Worm (Caenorhabditis elegans): ENCODE measurements around the gene mcm-10.

The mcm-10 gene

DNA sequence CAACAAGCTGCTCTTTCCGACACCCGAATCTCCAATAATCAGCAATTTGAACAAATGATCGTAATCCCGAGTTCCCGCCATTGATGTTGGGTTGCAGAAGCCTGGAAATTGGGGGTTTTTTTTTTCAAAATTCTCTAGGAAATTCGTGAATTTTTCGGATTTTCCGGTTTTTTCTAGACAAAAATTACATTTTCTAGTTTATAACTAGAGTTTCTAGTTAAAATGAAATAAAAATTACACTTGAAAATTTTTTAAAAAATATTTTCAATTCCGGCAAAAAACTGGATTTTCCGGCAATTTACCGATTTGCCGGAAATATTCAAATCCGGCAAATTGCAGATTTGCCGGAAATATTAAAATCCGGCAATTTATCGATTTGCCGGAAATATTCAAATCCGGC, 5.9 kb upstream of the mcm-10 start, which contains the start of gene rab-35:
rab-35 (minus strand) TSS at position 101 of the 400 bp plus-strand sequence.
- TF ChIP-seq nhr-77 (tag; optimal IDR thresholded peaks at IDR 0.05) (no peak), nhr-85 (tag) (peak; percentile 9)

DNA sequence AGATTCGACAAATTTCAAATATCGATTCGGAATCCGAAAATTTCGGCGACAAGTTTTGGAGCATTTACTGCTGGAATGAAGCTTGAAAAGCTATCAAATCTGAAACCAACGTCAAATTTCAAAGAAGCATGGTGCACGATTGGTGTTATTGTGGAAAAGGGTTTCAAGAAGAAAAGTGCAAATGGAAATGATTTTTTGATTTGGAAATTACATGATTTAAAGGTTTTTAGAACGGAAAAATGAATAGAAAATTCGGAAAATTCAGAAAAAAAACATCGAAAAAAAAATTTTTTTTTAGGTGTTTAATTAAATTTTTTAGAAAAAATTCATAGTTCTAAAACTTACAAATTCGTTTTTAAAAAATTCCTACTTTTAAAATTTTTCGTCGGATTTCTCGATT, 761 bp downstream of the mcm-10 start, which contains the start of gene teg-1:
teg-1 (minus strand) TSS at position 101 of the 400 bp plus-strand sequence.
- TF ChIP-seq mep-1 (tag; optimal IDR thresholded peaks at IDR 0.05) (no peak), efl-1 (optimal IDR thresholded peaks at IDR 0.05) (no peak), efl-1 (GFP tag; optimal IDR thresholded peaks at IDR 0.05 in 1 of 2) (peak in 1 of 2 experiments; percentile 62)

DNA sequence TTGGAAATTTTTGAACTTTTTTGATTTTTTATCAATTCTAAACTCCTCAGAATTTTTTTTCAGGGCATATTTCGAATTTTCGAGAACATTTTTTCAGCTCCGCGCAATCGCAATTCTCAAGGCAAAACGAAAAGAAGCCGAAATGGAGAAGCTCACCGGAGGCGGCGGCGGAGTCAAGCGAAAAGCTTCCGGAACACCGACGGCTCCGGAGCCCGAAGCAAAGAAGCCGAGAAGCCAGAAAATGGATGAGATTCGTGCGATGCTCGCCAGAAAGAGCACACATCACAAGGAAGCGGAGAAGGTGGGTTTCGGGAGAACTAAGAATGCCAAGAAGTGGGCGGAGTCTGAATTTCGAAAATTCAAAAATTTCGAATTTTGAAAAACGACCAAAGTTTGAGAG, 6.7 kb downstream of the mcm-10 start:
- TF ChIP-seq alr-1 (tag; optimal IDR thresholded peaks at IDR 0.05; ENCODE audit: borderline replicate concordance): no peak
- TF ChIP-seq nhr-84 (tag; optimal IDR thresholded peaks at IDR 0.05): no peak
- no peak for TF ChIP-seq efl-1 (optimal IDR thresholded peaks at IDR 0.05)
- peak in 1 of 2 experiments; percentile 64 for TF ChIP-seq efl-1 (GFP tag; optimal IDR thresholded peaks at IDR 0.05 in 1 of 2)
- TF ChIP-seq nhr-85 (tag): peak; percentile 12
- 0 out of 2 replicates have a peak, but pooled peaks have one; percentile 18 for TF ChIP-seq mab-9 (GFP tag; IDR thresholded peaks at IDR 0.05)
- TF ChIP-seq nhr-19 (GFP tag; conservative IDR thresholded peaks at IDR 0.05): no peak
- 0 out of 2 replicates have a peak, but pooled peaks have one; percentile 7 for TF ChIP-seq grh-1 (GFP tag; IDR thresholded peaks at IDR 0.05)

DNA sequence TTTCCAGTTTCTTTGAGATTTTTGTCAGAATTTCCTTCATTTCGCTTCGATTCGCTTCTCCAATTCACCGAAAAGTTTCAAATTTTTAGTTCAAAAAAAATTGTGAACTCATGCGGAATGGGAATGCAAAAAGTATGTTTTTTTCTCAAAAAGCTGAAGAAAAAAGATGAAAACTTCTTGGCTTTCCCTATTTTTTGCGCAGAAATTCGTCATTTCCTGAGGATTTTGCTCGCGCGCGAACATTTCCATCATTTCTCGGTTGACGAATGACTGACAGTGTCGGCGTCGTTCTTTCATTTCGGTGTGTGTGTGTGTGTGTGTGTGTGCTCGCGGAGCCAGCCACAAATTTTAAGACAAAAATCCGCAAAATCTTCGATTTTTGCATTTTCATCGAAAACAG, 14.9 kb downstream of the mcm-10 start:
- TF ChIP-seq C16A3.4 (tag; optimal IDR thresholded peaks at IDR 0.05) (no peak), ztf-4 (tag; optimal IDR thresholded peaks at IDR 0.05) (no peak), snpc-4 (tag; optimal IDR thresholded peaks at IDR 0.05) (no peak), nhr-19 (GFP tag; conservative IDR thresholded peaks at IDR 0.05) (no peak), snu-23 (GFP tag; optimal IDR thresholded peaks at IDR 0.05) (no peak), aly-2 (tag; optimal IDR thresholded peaks at IDR 0.05) (no peak), lin-35 (GFP tag; optimal IDR thresholded peaks at IDR 0.05) (no peak), fos-1 (tag; optimal IDR thresholded peaks at IDR 0.05) (no peak), nhr-90 (tag; optimal IDR thresholded peaks at IDR 0.05; ENCODE audit: poor library complexity) (no peak), mep-1 (tag; optimal IDR thresholded peaks at IDR 0.05) (no peak), grh-1 (GFP tag; IDR thresholded peaks at IDR 0.05) (no peak)

DNA sequence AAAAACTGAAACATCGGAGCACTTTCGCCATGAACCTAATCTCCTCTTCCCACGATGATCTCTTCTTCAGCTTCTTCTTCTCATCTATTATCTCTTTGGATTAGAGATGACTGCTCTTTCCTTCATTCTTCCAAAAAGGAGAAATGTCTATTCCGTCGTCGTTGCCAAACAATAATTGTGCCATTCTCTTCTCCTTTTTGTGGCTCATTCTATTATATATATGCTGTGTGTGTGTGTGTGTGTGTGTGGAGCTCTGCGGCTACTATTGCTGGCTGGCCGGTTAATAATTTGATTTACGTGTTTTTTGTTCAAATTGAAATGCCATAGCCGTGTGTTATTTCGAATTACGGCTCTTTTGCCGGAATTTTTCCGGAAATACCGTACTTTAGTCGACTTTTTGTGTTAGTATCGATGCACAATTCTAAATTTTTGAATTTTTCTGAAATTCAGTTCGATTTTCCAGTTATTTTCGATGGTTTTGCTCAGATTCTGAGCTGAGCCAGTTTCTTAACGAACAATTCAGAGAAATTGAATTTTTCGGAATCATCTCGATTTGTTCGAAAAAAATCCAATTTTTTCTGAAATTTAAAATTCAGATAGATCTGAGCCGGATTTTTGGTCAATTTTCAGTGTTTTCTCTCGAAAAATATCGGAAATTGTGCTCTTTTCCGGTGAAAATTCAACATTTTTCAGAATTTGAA, 15.8 kb downstream of the mcm-10 start, which contains the start of gene T28D6.5:
T28D6.5 (plus strand) TSS at position 651 of the 701 bp plus-strand sequence.
- TF ChIP-seq lin-14 (GFP tag; optimal IDR thresholded peaks at IDR 0.05) (no peak), egl-27 (tag; optimal IDR thresholded peaks at IDR 0.05) (no peak), grh-1 (GFP tag; IDR thresholded peaks at IDR 0.05) (no peak), Y116A8C.19 (tag; optimal IDR thresholded peaks at IDR 0.05; ENCODE audit: borderline replicate concordance) (no peak), fkh-8 (tag; optimal IDR thresholded peaks at IDR 0.05) (no peak), unc-130 (tag; optimal IDR thresholded peaks at IDR 0.05) (no peak), ces-1 (GFP tag; optimal IDR thresholded peaks at IDR 0.05) (no peak), C16A3.4 (tag; optimal IDR thresholded peaks at IDR 0.05) (no peak)

DNA sequence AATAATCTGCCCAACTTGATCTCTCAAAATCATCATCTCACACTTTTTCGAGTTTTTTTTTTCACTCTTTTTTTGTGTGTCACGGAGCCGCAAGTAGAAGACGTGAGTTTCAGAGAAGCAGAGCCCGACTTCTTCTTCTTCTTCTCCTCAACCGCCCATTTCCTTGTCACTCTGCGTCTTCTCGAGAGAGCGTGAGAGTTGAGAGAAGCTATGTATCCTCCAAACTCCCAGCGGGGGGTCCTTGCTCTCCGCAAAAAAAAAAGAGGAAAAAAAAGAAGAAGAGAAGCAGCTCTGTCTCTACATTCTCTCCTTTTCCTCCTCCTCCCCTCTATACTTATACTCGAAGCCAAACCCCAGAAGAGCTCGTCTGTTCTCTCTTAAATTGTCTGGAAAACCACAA, 17.0 kb downstream of the mcm-10 start:
- no peak for TF ChIP-seq ets-5 (GFP tag; IDR thresholded peaks at IDR 0.05)
- no peak for TF ChIP-seq unc-30 (tag; optimal IDR thresholded peaks at IDR 0.05)
- no peak for TF ChIP-seq fkh-4 (tag; optimal IDR thresholded peaks at IDR 0.05; ENCODE audit: borderline replicate concordance)
- no peak for TF ChIP-seq nhr-11 (tag; optimal IDR thresholded peaks at IDR 0.05)
- TF ChIP-seq mep-1 (tag; optimal IDR thresholded peaks at IDR 0.05): no peak
- TF ChIP-seq swsn-7 (tag; optimal IDR thresholded peaks at IDR 0.05): peak; percentile 32
- no peak for TF ChIP-seq fos-1 (tag; optimal IDR thresholded peaks at IDR 0.05)
- no peak for TF ChIP-seq nhr-12 (tag; optimal IDR thresholded peaks at IDR 0.05)
- TF ChIP-seq grh-1 (GFP tag; IDR thresholded peaks at IDR 0.05): no peak
- no peak for TF ChIP-seq lin-39 (tag; optimal IDR thresholded peaks at IDR 0.05)
- TF ChIP-seq unc-130 (tag; optimal IDR thresholded peaks at IDR 0.05): no peak
- TF ChIP-seq nhr-71 (tag; optimal IDR thresholded peaks at IDR 0.05): peak; percentile 50
- TF ChIP-seq nhr-77 (tag; optimal IDR thresholded peaks at IDR 0.05): no peak
- TF ChIP-seq nhr-19 (GFP tag; conservative IDR thresholded peaks at IDR 0.05): no peak
- no peak for TF ChIP-seq hpl-2 (GFP tag; optimal IDR thresholded peaks at IDR 0.05)
- no peak for TF ChIP-seq ceh-8 (GFP tag; optimal IDR thresholded peaks at IDR 0.05)
- no peak for TF ChIP-seq ztf-11 (tag; optimal IDR thresholded peaks at IDR 0.05)
- TF ChIP-seq nhr-28 (tag; optimal IDR thresholded peaks at IDR 0.05): no peak
- TF ChIP-seq efl-1 (optimal IDR thresholded peaks at IDR 0.05): peak; percentile 25 to 38
- no peak for TF ChIP-seq efl-1 (GFP tag; optimal IDR thresholded peaks at IDR 0.05 in 1 of 2)
- no peak for TF ChIP-seq dsc-1 (tag; optimal IDR thresholded peaks at IDR 0.05)
- TF ChIP-seq irx-1 (tag; optimal IDR thresholded peaks at IDR 0.05): no peak
- peak; percentile 79 for TF ChIP-seq lin-14 (GFP tag; optimal IDR thresholded peaks at IDR 0.05)
- no peak for TF ChIP-seq alr-1 (tag; optimal IDR thresholded peaks at IDR 0.05; ENCODE audit: borderline replicate concordance)
- no peak for TF ChIP-seq nhr-76 (tag; optimal IDR thresholded peaks at IDR 0.05)
- TF ChIP-seq ces-1 (GFP tag; optimal IDR thresholded peaks at IDR 0.05): no peak
- no peak for TF ChIP-seq vab-15 (tag; optimal IDR thresholded peaks at IDR 0.05)

Measured in whole organism, L1 larva.